Fruit fly (Drosophila melanogaster) whole organism: ENCODE data around the gene CG2930.

Experiments
- CG8478 ChIP-seq: fragments of >200 bp; optimal IDR thresholded peaks from 2 replicates; lab custom pipeline; 2018; ENCODE audit warnings: inconsistent platforms
- Dll ChIP-seq: fragments of >200 bp; optimal IDR thresholded peaks from 2 replicates; lab custom pipeline; 2017
- pan ChIP-seq: fragments of >200 bp; optimal IDR thresholded peaks from 2 replicates; lab custom pipeline; 2017

dm6 chrX:3834955-3835763 lies 33.6 kb upstream of the CG2930 start:
- no peak for TF ChIP-seq Dll (lab: Kevin White, UChicago)
- TF ChIP-seq CG8478 (lab: Kevin White, UChicago), result no peak
- TF ChIP-seq pan (lab: Kevin White, UChicago), result no peak
